Worm (Caenorhabditis elegans) whole organism, young adult: ENCODE results near the gene fmo-4.

Experiments
- B0035.1 ChIP-seq: sonication (generic microtip); optimal IDR thresholded peaks from 2 replicates; lab custom pipeline; 2016; ENCODE audit warnings: missing genetic modification characterization, mild to moderate bottlenecking, missing compliant biosample characterization, missing genotype, missing genetic modification reagents
- B0261.1 ChIP-seq: sonication (generic microtip); optimal IDR thresholded peaks from 2 replicates; lab custom pipeline; 2016; ENCODE audit warnings: mild to moderate bottlenecking, missing genetic modification characterization, moderate library complexity, missing compliant biosample characterization
- C17E4.6 ChIP-seq: fragments of 200-800 bp; sonication (Bioruptor generic); IDR thresholded peaks from 2 replicates; pipeline ENCODE4 v1.3.6; 2022; ENCODE audit warnings: missing genetic modification reagents, missing genetic modification characterization, missing compliant biosample characterization
- F22D6.2 ChIP-seq: sonication (generic microtip); optimal IDR thresholded peaks from 2 replicates; lab custom pipeline; 2016; ENCODE audit warnings: mild to moderate bottlenecking, missing genetic modification characterization, missing compliant biosample characterization
- F49E8.2 ChIP-seq: sonication (generic microtip); optimal IDR thresholded peaks from 3 replicates; lab custom pipeline; 2017; ENCODE audit warnings: missing genetic modification characterization, mild to moderate bottlenecking, missing compliant biosample characterization, antibody characterized with exemption, moderate library complexity; ENCODE audit not compliant: insufficient read depth
- F52B5.7 ChIP-seq: sonication (generic microtip); optimal IDR thresholded peaks from 2 replicates; lab custom pipeline; 2016; ENCODE audit warnings: mild to moderate bottlenecking, missing genetic modification characterization, missing compliant biosample characterization
- F55B11.4 ChIP-seq: sonication (generic microtip); optimal IDR thresholded peaks from 2 replicates; lab custom pipeline; 2016; ENCODE audit warnings: missing compliant biosample characterization, missing genetic modification characterization, borderline replicate concordance; ENCODE audit not compliant: insufficient read depth
- K12H6.12 ChIP-seq: fragments of 200-800 bp; sonication (Bioruptor generic); optimal IDR thresholded peaks from 2 replicates; lab custom pipeline; 2018; ENCODE audit warnings: mild to moderate bottlenecking, missing genetic modification characterization, missing compliant biosample characterization
- Y95B8A.8 ChIP-seq: fragments of 200-800 bp; sonication (Bioruptor generic); IDR thresholded peaks from 2 replicates; pipeline ENCODE4 v1.3.6; 2022; ENCODE audit warnings: missing genetic modification reagents, missing genetic modification characterization, missing compliant biosample characterization
- ama-1 ChIP-seq, 3 experiments: fragments of 150-350 bp in 1 of 3; sonication (generic microtip) in 2 of 3; optimal IDR thresholded peaks; 2 replicates each; lab custom pipeline; 2014 to 2018; ENCODE audit warnings: missing biosample characterization in 2 of 3, missing genetic modification characterization in 2 of 3, missing genetic modification reagents in 2 of 3
- attf-3 ChIP-seq: fragments of 200-800 bp; sonication (Bioruptor generic); conservative IDR thresholded peaks from 2 replicates; pipeline ENCODE4 v1.3.6; 2022; ENCODE audit warnings: missing genetic modification reagents, missing genetic modification characterization, missing compliant biosample characterization
- bed-1 ChIP-seq: fragments of 200-800 bp; sonication (Bioruptor generic); IDR thresholded peaks from 2 replicates; pipeline ENCODE4 v1.3.6; 2022; ENCODE audit warnings: missing genetic modification reagents, missing genetic modification characterization, missing compliant biosample characterization
- cebp-1 ChIP-seq, 2 experiments: fragments of 200-800 bp in 1 of 2; sonication (Bioruptor generic) in 1 of 2; sonication (generic microtip) in 1 of 2; IDR thresholded peaks in 1 of 2; optimal IDR thresholded peaks in 1 of 2; 2 replicates each; pipeline versions ENCODE4 v1.3.6 to Lab custom; 2017 to 2022; ENCODE audit warnings: missing compliant biosample characterization in 2 of 2, missing genetic modification characterization in 2 of 2, mild to moderate bottlenecking in 1 of 2, missing genetic modification reagents in 1 of 2, moderate library complexity in 1 of 2
- cebp-2 ChIP-seq: fragments of 200-800 bp; sonication (Bioruptor generic); IDR thresholded peaks from 2 replicates; pipeline ENCODE4 v1.3.6; 2022; ENCODE audit warnings: missing genetic modification characterization, missing compliant biosample characterization
- ceh-27 ChIP-seq: fragments of 200-800 bp; sonication (Bioruptor generic); optimal IDR thresholded peaks from 2 replicates; lab custom pipeline; 2018; ENCODE audit warnings: mild to moderate bottlenecking, missing genetic modification characterization, moderate library complexity, missing compliant biosample characterization
- ceh-40 ChIP-seq: fragments of 200-800 bp; sonication (Bioruptor generic); IDR thresholded peaks from 2 replicates; pipeline ENCODE4 v1.3.6; 2022; ENCODE audit warnings: missing genetic modification characterization, missing compliant biosample characterization
- ceh-91 ChIP-seq: fragments of 200-800 bp; sonication (Bioruptor generic); IDR thresholded peaks from 2 replicates; pipeline ENCODE4 v1.3.6; 2022; ENCODE audit warnings: missing genetic modification reagents, missing genetic modification characterization, missing compliant biosample characterization
- dox-1 ChIP-seq: fragments of 200-800 bp; sonication (Bioruptor generic); IDR thresholded peaks from 2 replicates; pipeline ENCODE4 v1.3.6; 2022; ENCODE audit warnings: missing genetic modification reagents, missing genetic modification characterization, missing compliant biosample characterization
- dpff-1 ChIP-seq: sonication (generic microtip); optimal IDR thresholded peaks from 2 replicates; lab custom pipeline; 2017; ENCODE audit warnings: mild to moderate bottlenecking, missing genetic modification characterization, missing compliant biosample characterization
- egl-18 ChIP-seq: fragments of 200-800 bp; sonication (Bioruptor generic); IDR thresholded peaks from 2 replicates; pipeline ENCODE4 v1.3.6; 2022; ENCODE audit warnings: missing genetic modification reagents, missing genetic modification characterization, missing compliant biosample characterization
- gei-17 ChIP-seq: fragments of 200-800 bp; sonication (Bioruptor generic); optimal IDR thresholded peaks from 2 replicates; lab custom pipeline; 2018; ENCODE audit warnings: mild to moderate bottlenecking, missing genetic modification characterization, missing compliant biosample characterization
- him-1 ChIP-seq: sonication (generic microtip); optimal IDR thresholded peaks from 2 replicates; lab custom pipeline; 2016; ENCODE audit warnings: missing genotype, missing genetic modification reagents, missing genetic modification characterization, missing compliant biosample characterization
- hlh-12 ChIP-seq: sonication (generic microtip); optimal IDR thresholded peaks from 2 replicates; lab custom pipeline; 2016; ENCODE audit warnings: missing genetic modification characterization, missing compliant biosample characterization
- hlh-26 ChIP-seq: fragments of 200-800 bp; sonication (Bioruptor generic); conservative IDR thresholded peaks from 2 replicates; pipeline ENCODE4 v1.3.6; 2022; ENCODE audit warnings: missing genetic modification reagents, missing genetic modification characterization, missing compliant biosample characterization
- hmg-1.2 ChIP-seq: fragments of 200-800 bp; sonication (Bioruptor generic); IDR thresholded peaks from 2 replicates; pipeline ENCODE4 v1.3.6; 2022; ENCODE audit warnings: missing genetic modification reagents, missing genetic modification characterization, missing compliant biosample characterization
- lin-54 ChIP-seq: fragments of 200-800 bp; sonication (Bioruptor generic); optimal IDR thresholded peaks from 2 replicates; lab custom pipeline; 2018; ENCODE audit warnings: mild to moderate bottlenecking, missing genetic modification characterization, missing compliant biosample characterization
- lir-1 ChIP-seq: fragments of 200-800 bp; sonication (Bioruptor generic); conservative IDR thresholded peaks from 2 replicates; pipeline ENCODE4 v1.3.6; 2022; ENCODE audit warnings: missing genetic modification reagents, missing genetic modification characterization, missing compliant biosample characterization
- lsy-27 ChIP-seq: sonication (generic microtip); optimal IDR thresholded peaks from 2 replicates; lab custom pipeline; 2017; ENCODE audit warnings: missing genetic modification characterization, mild to moderate bottlenecking, missing compliant biosample characterization, antibody characterized with exemption, missing genotype, borderline replicate concordance; ENCODE audit not compliant: insufficient read depth
- mel-28 ChIP-seq: sonication (generic microtip); optimal IDR thresholded peaks from 2 replicates; lab custom pipeline; 2016; ENCODE audit warnings: borderline replicate concordance, mild to moderate bottlenecking, missing genetic modification characterization, missing compliant biosample characterization
- nfya-1 ChIP-seq: sonication (generic microtip); optimal IDR thresholded peaks from 2 replicates; lab custom pipeline; 2017; ENCODE audit warnings: antibody characterized with exemption, missing compliant biosample characterization, missing genetic modification characterization, borderline replicate concordance; ENCODE audit not compliant: insufficient read depth
- nfyb-1 ChIP-seq: fragments of 200-800 bp; sonication (Bioruptor generic); IDR thresholded peaks from 2 replicates; pipeline ENCODE4 v1.3.6; 2022; ENCODE audit warnings: missing genetic modification reagents, missing genetic modification characterization, missing compliant biosample characterization
- nhr-27 ChIP-seq: fragments of 200-800 bp; sonication (Bioruptor generic); optimal IDR thresholded peaks from 2 replicates; lab custom pipeline; 2018; ENCODE audit warnings: mild to moderate bottlenecking, missing genetic modification characterization, moderate library complexity, missing compliant biosample characterization
- nhr-90 ChIP-seq: sonication (generic microtip); optimal IDR thresholded peaks from 2 replicates; lab custom pipeline; 2016; ENCODE audit warnings: missing genotype, mild to moderate bottlenecking, missing genetic modification characterization, missing compliant biosample characterization
- rec-8 ChIP-seq, 2 experiments: sonication (generic microtip); optimal IDR thresholded peaks; 2 replicates each; lab custom pipeline; 2016; ENCODE audit warnings: mild to moderate bottlenecking in 2 of 2, missing genetic modification characterization in 2 of 2, missing genetic modification reagents in 2 of 2, missing genotype in 2 of 2, missing biosample characterization in 1 of 2, missing compliant biosample characterization in 1 of 2, moderate library complexity in 1 of 2
- repo-1 ChIP-seq: sonication (generic microtip); optimal IDR thresholded peaks from 2 replicates; lab custom pipeline; 2017; ENCODE audit warnings: mild to moderate bottlenecking, missing genetic modification characterization, missing compliant biosample characterization
- rpc-1 ChIP-seq, 2 experiments: fragments of 150-350 bp in 1 of 2; sonication (generic microtip) in 1 of 2; optimal IDR thresholded peaks; 2 replicates each; lab custom pipeline; 2014 to 2018; ENCODE audit warnings: missing biosample characterization in 1 of 2, missing genetic modification characterization in 1 of 2, missing genetic modification reagents in 1 of 2, missing genotype in 1 of 2
- sea-2 ChIP-seq: fragments of 200-800 bp; sonication (Bioruptor generic); IDR thresholded peaks from 2 replicates; pipeline ENCODE4 v1.3.6; 2022; ENCODE audit warnings: missing genetic modification characterization, missing compliant biosample characterization
- snpc-3.4 ChIP-seq: sonication (generic microtip); optimal IDR thresholded peaks from 2 replicates; lab custom pipeline; 2017; ENCODE audit warnings: missing genetic modification characterization, mild to moderate bottlenecking, missing compliant biosample characterization, antibody characterized with exemption, moderate library complexity, missing genotype, missing genetic modification reagents
- sptf-2 ChIP-seq: fragments of 200-800 bp; sonication (Bioruptor generic); optimal IDR thresholded peaks from 2 replicates; lab custom pipeline; 2018; ENCODE audit warnings: mild to moderate bottlenecking, missing genetic modification characterization, missing compliant biosample characterization
- tbx-9 ChIP-seq: sonication (generic microtip); optimal IDR thresholded peaks from 2 replicates; lab custom pipeline; 2016; ENCODE audit warnings: borderline replicate concordance, missing genetic modification characterization, inconsistent platforms, missing compliant biosample characterization
- unc-130 ChIP-seq: sonication (generic microtip); optimal IDR thresholded peaks from 2 replicates; lab custom pipeline; 2016; ENCODE audit warnings: missing genetic modification reagents, missing genetic modification characterization, missing compliant biosample characterization
- unc-62 ChIP-seq: fragments of 150-350 bp; optimal IDR thresholded peaks from 2 replicates; lab custom pipeline; 2014; ENCODE audit warnings: missing biosample characterization, missing genetic modification reagents, missing genetic modification characterization
- zim-3 ChIP-seq: sonication (generic microtip); optimal IDR thresholded peaks from 2 replicates; lab custom pipeline; 2017; ENCODE audit warnings: mild to moderate bottlenecking, missing genetic modification characterization, moderate library complexity, missing compliant biosample characterization
- ztf-18 ChIP-seq: sonication (generic microtip); optimal IDR thresholded peaks from 2 replicates; lab custom pipeline; 2016; ENCODE audit warnings: missing genotype, mild to moderate bottlenecking, missing genetic modification characterization, missing compliant biosample characterization
- ztf-26 ChIP-seq: sonication (generic microtip); optimal IDR thresholded peaks from 2 replicates; lab custom pipeline; 2017; ENCODE audit warnings: missing genetic modification characterization, missing compliant biosample characterization

Gene fmo-4

ce11 chrV:13565197-13565596 is 41.3 kb downstream of the fmo-4 start (continued):
- TF ChIP-seq snpc-3.4 (no peak), nfyb-1 (peak; percentile 80), dpff-1 (tag; lab: Kevin White, UChicago) (no peak), F52B5.7 (tag; lab: Kevin White, UChicago) (peak; percentile 9), cebp-1 (GFP tag; IDR thresholded peaks at IDR 0.05; lab: Robert Waterston, UW) (peak; percentile 44; the same call in 1 of the 2 replicates), cebp-1 (tag; optimal IDR thresholded peaks at IDR 0.05; lab: Kevin White, UChicago) (peak; percentile 85), ceh-91 (no peak), nhr-27 (tag; lab: Kevin White, UChicago) (no peak), hlh-26 (GFP tag; lab: Robert Waterston, UW) (no peak), B0261.1 (tag; lab: Kevin White, UChicago) (no peak), lin-54 (GFP tag; lab: Kevin White, UChicago) (peak; percentile 76), nfya-1 (no peak), zim-3 (no peak), rpc-1 (optimal IDR thresholded peaks at IDR 0.05; lab: Kevin White, UChicago) (no peak), rpc-1 (tag; optimal IDR thresholded peaks at IDR 0.05; lab: Kevin White, UChicago) (no peak), F55B11.4 (tag; lab: Kevin White, UChicago) (no peak), bed-1 (GFP tag; lab: Robert Waterston, UW) (no peak), C17E4.6 (GFP tag; lab: Robert Waterston, UW) (no peak), K12H6.12 (tag; lab: Kevin White, UChicago) (peak; percentile 34), lir-1 (GFP tag; lab: Robert Waterston, UW) (peak; percentile 57; the same call in 1 of the 2 replicates), ztf-26 (peak; percentile 67), ztf-18 (tag; lab: Kevin White, UChicago) (peak; percentile 56), cebp-2 (GFP tag; lab: Robert Waterston, UW) (no peak), nhr-90 (tag; lab: Kevin White, UChicago) (peak; percentile 56), ceh-40 (GFP tag; lab: Robert Waterston, UW) (no peak), unc-130 (GFP tag; lab: Kevin White, UChicago) (no peak), sea-2 (GFP tag; lab: Robert Waterston, UW) (no peak), mel-28 (tag; lab: Kevin White, UChicago) (no peak), ama-1 (optimal IDR thresholded peaks at IDR 0.05; lab: Kevin White, UChicago) (peak; percentile 18), ama-1 (GFP tag; optimal IDR thresholded peaks at IDR 0.05; lab: Kevin White, UChicago) (no peak), gei-17 (peak; percentile 34), repo-1 (tag; lab: Kevin White, UChicago) (peak; percentile 26), tbx-9 (tag; lab: Kevin White, UChicago) (no peak), him-1 (no peak), attf-3 (GFP tag; lab: Robert Waterston, UW) (0 out of 2 replicates have a peak, but pooled peaks have one; percentile 36), egl-18 (GFP tag; lab: Robert Waterston, UW) (no peak), B0035.1 (tag; lab: Kevin White, UChicago) (no peak), lsy-27 (tag; lab: Kevin White, UChicago) (no peak), ceh-27 (GFP tag; lab: Kevin White, UChicago) (peak; percentile 88), Y95B8A.8 (GFP tag; lab: Robert Waterston, UW) (peak; percentile 38; the same call in 1 of the 2 replicates)

- TF ChIP-seq K12H6.12 (tag; lab: Kevin White, UChicago): no peak
- TF ChIP-seq hlh-12 (tag; lab: Kevin White, UChicago): no peak
- no peak for TF ChIP-seq unc-62 (GFP tag; lab: Kevin White, UChicago)
- TF ChIP-seq F22D6.2: no peak
- TF ChIP-seq tbx-9 (tag; lab: Kevin White, UChicago): no peak
- TF ChIP-seq sptf-2: no peak
- no peak for TF ChIP-seq ceh-40 (GFP tag; lab: Robert Waterston, UW)
- TF ChIP-seq F49E8.2 (tag; lab: Kevin White, UChicago): no peak
- no peak for TF ChIP-seq rec-8 (tag; optimal IDR thresholded peaks at IDR 0.05; lab: Kevin White, UChicago)
- no peak for TF ChIP-seq dox-1 (GFP tag; lab: Robert Waterston, UW)
- TF ChIP-seq hmg-1.2: no peak
Observed at ce11 chrV:13563841-13564240, 42.7 kb downstream of the fmo-4 start, which contains the start of gene grl-17. Gene grl-17 (minus strand): TSS chrV:13563941.
